Worm (Caenorhabditis elegans) whole organism, L3 larva: ENCODE measurements around the gene cyb-2.1.

Source experiments
- R02D3.7 ChIP-seq: fragments of 150-350 bp; optimal IDR thresholded peaks from 2 replicates; lab custom pipeline; 2014; ENCODE audit warnings: missing biosample characterization, missing genetic modification characterization
- ZK546.5 ChIP-seq: sonication (generic microtip); optimal IDR thresholded peaks from 2 replicates; lab custom pipeline; 2017; ENCODE audit warnings: missing biosample characterization, missing genetic modification characterization
- aly-2 ChIP-seq: fragments of 150-350 bp; optimal IDR thresholded peaks from 2 replicates; lab custom pipeline; 2014; ENCODE audit warnings: missing biosample characterization, missing genetic modification characterization
- ama-1 ChIP-seq: fragments of 150-350 bp; optimal IDR thresholded peaks from 2 replicates; lab custom pipeline; 2018
- ceh-16 ChIP-seq: sonication (generic microtip); optimal IDR thresholded peaks from 2 replicates; lab custom pipeline; 2017; ENCODE audit warnings: missing biosample characterization, missing genetic modification characterization
- ceh-28 ChIP-seq: fragments of 150-350 bp; optimal IDR thresholded peaks from 2 replicates; lab custom pipeline; 2014; ENCODE audit warnings: missing biosample characterization, missing genetic modification reagents, missing genetic modification characterization
- daf-12 ChIP-seq: fragments of 150-350 bp; optimal IDR thresholded peaks from 2 replicates; lab custom pipeline; 2014; ENCODE audit warnings: missing biosample characterization, missing genetic modification reagents, missing genetic modification characterization
- egl-27 ChIP-seq: sonication (generic microtip); optimal IDR thresholded peaks from 4 replicates; lab custom pipeline; 2017; ENCODE audit warnings: missing biosample characterization, missing genetic modification reagents, missing genetic modification characterization
- egl-5 ChIP-seq: fragments of 150-350 bp; optimal IDR thresholded peaks from 2 replicates; lab custom pipeline; 2017; ENCODE audit warnings: missing biosample characterization, missing genetic modification reagents, missing genetic modification characterization, inconsistent platforms
- elt-1 ChIP-seq: fragments of 150-350 bp; optimal IDR thresholded peaks from 2 replicates; lab custom pipeline; 2014; ENCODE audit warnings: missing biosample characterization, missing genetic modification characterization
- elt-2 ChIP-seq: sonication (generic microtip); optimal IDR thresholded peaks from 2 replicates; lab custom pipeline; 2016; ENCODE audit warnings: missing genetic modification reagents, mild to moderate bottlenecking, missing genetic modification characterization, missing compliant biosample characterization
- elt-3 ChIP-seq, 3 experiments: fragments of 150-350 bp in 1 of 3; sonication (generic microtip) in 2 of 3; optimal IDR thresholded peaks; 2 replicates in 2 of 3; 4 replicates in 1 of 3; lab custom pipeline; 2014 to 2017; ENCODE audit warnings: missing biosample characterization in 3 of 3, missing genetic modification characterization in 3 of 3
- eor-1 ChIP-seq, 2 experiments: fragments of 150-350 bp; optimal IDR thresholded peaks; 2 replicates each; lab custom pipeline; 2014 to 2018; ENCODE audit warnings: missing biosample characterization in 2 of 2, missing genetic modification characterization in 2 of 2
- fkh-10 ChIP-seq: sonication (generic microtip); optimal IDR thresholded peaks from 2 replicates; lab custom pipeline; 2017; ENCODE audit warnings: missing biosample characterization, missing genetic modification reagents, missing genetic modification characterization
- fkh-2 ChIP-seq: fragments of 150-350 bp; optimal IDR thresholded peaks from 2 replicates; lab custom pipeline; 2014; ENCODE audit warnings: missing biosample characterization, missing genetic modification reagents, missing genetic modification characterization
- hmg-11 ChIP-seq: sonication (generic microtip); optimal IDR thresholded peaks from 2 replicates; lab custom pipeline; 2016; ENCODE audit warnings: missing genetic modification characterization, missing compliant biosample characterization
- jun-1 ChIP-seq: fragments of 150-350 bp; optimal IDR thresholded peaks from 2 replicates; lab custom pipeline; 2014; ENCODE audit warnings: missing biosample characterization, missing genetic modification reagents, missing genetic modification characterization
- lin-39 ChIP-seq: fragments of 150-350 bp; optimal IDR thresholded peaks from 2 replicates; lab custom pipeline; 2018; ENCODE audit warnings: missing biosample characterization, missing genetic modification reagents, missing genetic modification characterization
- mdl-1 ChIP-seq: fragments of 150-350 bp; optimal IDR thresholded peaks from 2 replicates; lab custom pipeline; 2014; ENCODE audit warnings: missing biosample characterization, missing genetic modification characterization
- mml-1 ChIP-seq: fragments of 150-350 bp; sonication (generic microtip); optimal IDR thresholded peaks from 3 replicates; lab custom pipeline; 2014; ENCODE audit warnings: missing biosample characterization, missing genetic modification characterization
- nfya-1 ChIP-seq: sonication (generic microtip); optimal IDR thresholded peaks from 2 replicates; lab custom pipeline; 2017; ENCODE audit warnings: missing genetic modification characterization, mild to moderate bottlenecking, missing compliant biosample characterization, antibody characterized with exemption, moderate library complexity; ENCODE audit not compliant: insufficient read depth
- nhr-11 ChIP-seq: fragments of 150-350 bp; optimal IDR thresholded peaks from 2 replicates; lab custom pipeline; 2014; ENCODE audit warnings: missing biosample characterization, missing genetic modification characterization
- nhr-23 ChIP-seq: fragments of 150-350 bp; optimal IDR thresholded peaks from 2 replicates; lab custom pipeline; 2014; ENCODE audit warnings: missing biosample characterization, missing genetic modification reagents, missing genetic modification characterization
- nhr-25 ChIP-seq: sonication (generic microtip); optimal IDR thresholded peaks from 2 replicates; lab custom pipeline; 2017; ENCODE audit warnings: missing biosample characterization, missing genetic modification characterization
- nhr-28 ChIP-seq: fragments of 150-350 bp; optimal IDR thresholded peaks from 2 replicates; lab custom pipeline; 2014; ENCODE audit warnings: missing biosample characterization, missing genetic modification characterization
- nhr-43 ChIP-seq: sonication (generic microtip); optimal IDR thresholded peaks from 2 replicates; lab custom pipeline; 2016; ENCODE audit warnings: mild to moderate bottlenecking, missing genetic modification characterization, missing compliant biosample characterization; ENCODE audit not compliant: poor library complexity, severe bottlenecking
- nhr-67 ChIP-seq: fragments of 150-350 bp; optimal IDR thresholded peaks from 2 replicates; lab custom pipeline; 2014; ENCODE audit warnings: missing biosample characterization, missing genetic modification characterization
- nhr-76 ChIP-seq: fragments of 150-350 bp; sonication (generic microtip); optimal IDR thresholded peaks from 5 replicates; lab custom pipeline; 2014; ENCODE audit warnings: missing biosample characterization, missing genetic modification characterization
- nhr-77 ChIP-seq: fragments of 150-350 bp; optimal IDR thresholded peaks from 2 replicates; lab custom pipeline; 2014; ENCODE audit warnings: missing biosample characterization, missing genetic modification characterization
- pqm-1 ChIP-seq: fragments of 150-350 bp; optimal IDR thresholded peaks from 2 replicates; lab custom pipeline; 2017; ENCODE audit warnings: missing biosample characterization, missing genetic modification characterization, inconsistent platforms
- sea-2 ChIP-seq: fragments of 150-350 bp; sonication (generic microtip); optimal IDR thresholded peaks from 4 replicates; lab custom pipeline; 2014; ENCODE audit warnings: missing biosample characterization, missing genetic modification reagents, missing genetic modification characterization
- skn-1 ChIP-seq: fragments of 150-350 bp; optimal IDR thresholded peaks from 2 replicates; lab custom pipeline; 2014; ENCODE audit warnings: missing biosample characterization, missing genetic modification characterization
- tbx-2 ChIP-seq: sonication (generic microtip); optimal IDR thresholded peaks from 2 replicates; lab custom pipeline; 2016; ENCODE audit warnings: mild to moderate bottlenecking, missing genetic modification characterization, missing compliant biosample characterization
- unc-62 ChIP-seq: fragments of 150-350 bp; sonication (generic microtip); optimal IDR thresholded peaks from 4 replicates; lab custom pipeline; 2014; ENCODE audit warnings: missing biosample characterization, missing genetic modification reagents, missing genetic modification characterization
- zag-1 ChIP-seq: fragments of 150-350 bp; optimal IDR thresholded peaks from 2 replicates; lab custom pipeline; 2014; ENCODE audit warnings: missing biosample characterization, missing genetic modification characterization
- ztf-11 ChIP-seq: fragments of 150-350 bp; optimal IDR thresholded peaks from 2 replicates; lab custom pipeline; 2014; ENCODE audit warnings: missing biosample characterization, missing genetic modification characterization
- ztf-4 ChIP-seq: fragments of 150-350 bp; optimal IDR thresholded peaks from 2 replicates; lab custom pipeline; 2014; ENCODE audit warnings: missing biosample characterization, missing genetic modification characterization

The cyb-2.1 gene

ce11 chrIV:11019962-11020550, 34.3 kb downstream of the cyb-2.1 start, which contains the start of gene F13H10.8 (continued):
- TF ChIP-seq pqm-1 (tag; lab: Kevin White, UChicago), result peak; percentile 3
- TF ChIP-seq ztf-11 (tag; lab: Kevin White, UChicago), result no peak
- no peak for TF ChIP-seq mml-1 (tag; lab: Kevin White, UChicago)
- no peak for TF ChIP-seq zag-1
- TF ChIP-seq nfya-1, result peak; percentile 31
- TF ChIP-seq elt-3 (tag; optimal IDR thresholded peaks at IDR 0.05; lab: Kevin White, UChicago), result no peak
- no peak for TF ChIP-seq jun-1 (tag; lab: Kevin White, UChicago)
- TF ChIP-seq nhr-67 (tag; lab: Kevin White, UChicago), result no peak
- TF ChIP-seq nhr-23 (tag; lab: Kevin White, UChicago), result no peak

- no peak for TF ChIP-seq ceh-28 (tag; lab: Kevin White, UChicago)
- TF ChIP-seq elt-3 (tag; optimal IDR thresholded peaks at IDR 0.05; lab: Kevin White, UChicago), result no peak
- TF ChIP-seq nhr-23 (tag; lab: Kevin White, UChicago), result peak; percentile 72
- no peak for TF ChIP-seq nhr-28 (tag; lab: Kevin White, UChicago)
- TF ChIP-seq R02D3.7 (tag; lab: Kevin White, UChicago), result no peak
- TF ChIP-seq eor-1 (tag; optimal IDR thresholded peaks at IDR 0.05; lab: Kevin White, UChicago), result no peak
- peak; percentile 21 for TF ChIP-seq hmg-11 (tag; lab: Kevin White, UChicago)
- TF ChIP-seq fkh-10 (GFP tag; lab: Kevin White, UChicago), result no peak
- no peak for TF ChIP-seq fkh-2 (tag; lab: Kevin White, UChicago)
- TF ChIP-seq unc-62 (GFP tag; lab: Kevin White, UChicago), result no peak
- TF ChIP-seq ama-1 (lab: Kevin White, UChicago), result no peak
- TF ChIP-seq egl-5 (tag; lab: Kevin White, UChicago), result no peak
- TF ChIP-seq nhr-77 (tag; lab: Kevin White, UChicago), result no peak
- TF ChIP-seq ztf-4 (tag; lab: Kevin White, UChicago), result no peak
- TF ChIP-seq egl-27 (tag; lab: Kevin White, UChicago), result no peak
- peak; percentile 17 for TF ChIP-seq elt-1 (tag; lab: Kevin White, UChicago)
- TF ChIP-seq mdl-1 (tag; lab: Kevin White, UChicago), result no peak
- TF ChIP-seq pqm-1 (tag; lab: Kevin White, UChicago), result no peak
- TF ChIP-seq ceh-16 (tag; lab: Kevin White, UChicago), result no peak
- peak; percentile 60 for TF ChIP-seq nhr-43 (tag; lab: Kevin White, UChicago)
- no peak for TF ChIP-seq lin-39
- no peak for TF ChIP-seq aly-2 (tag; lab: Kevin White, UChicago)
- no peak for TF ChIP-seq tbx-2
- no peak for TF ChIP-seq nhr-11 (tag; lab: Kevin White, UChicago)
- peak; percentile 53 for TF ChIP-seq nhr-25 (tag; lab: Kevin White, UChicago)
- no peak for TF ChIP-seq mml-1 (tag; lab: Kevin White, UChicago)
- no peak for TF ChIP-seq ztf-11 (tag; lab: Kevin White, UChicago)
- TF ChIP-seq skn-1, result no peak
- TF ChIP-seq elt-2, result peak; percentile 50
- TF ChIP-seq daf-12 (tag; lab: Kevin White, UChicago), result no peak
- TF ChIP-seq ZK546.5, result no peak
- TF ChIP-seq nhr-76 (tag; lab: Kevin White, UChicago), result no peak
- peak; percentile 17 for TF ChIP-seq jun-1 (tag; lab: Kevin White, UChicago)
Observed at ce11 chrIV:11021512-11022268, 35.9 kb downstream of the cyb-2.1 start, which contains the start of gene mogs-1. TSS of gene mogs-1 (minus strand) at chrIV:11021928.

ce11 chrIV:11022303-11022702, 36.5 kb downstream of the cyb-2.1 start, which contains the start of gene alh-3:
TSS of gene alh-3 (plus strand) at chrIV:11022603.
- no peak for TF ChIP-seq sea-2
- TF ChIP-seq eor-1 (tag; optimal IDR thresholded peaks at IDR 0.05; lab: Kevin White, UChicago), result no peak
- TF ChIP-seq nhr-67 (tag; lab: Kevin White, UChicago), result no peak
- TF ChIP-seq nhr-43 (tag; lab: Kevin White, UChicago), result no peak
- TF ChIP-seq, all 47 proteins: peak for 0
